Worm (Caenorhabditis elegans): ENCODE data around the gene chil-14.

Gene chil-14

ce11 chrV:1474486-1475125 is 19.7 kb downstream of the chil-14 start, which contains the start of the genes F53E2.2 and unc-60 (continued):
- TF ChIP-seq ceh-82 (tag; optimal IDR thresholded peaks at IDR 0.05) (no peak), aha-1 (tag) (peak; percentile 99), lin-1 (GFP tag; IDR thresholded peaks at IDR 0.05) (no peak), egl-43 (GFP tag; IDR thresholded peaks at IDR 0.05) (peak; percentile 74; the same call in 1 of the 2 replicates), zag-1 (tag; optimal IDR thresholded peaks at IDR 0.05) (no peak)

- TF ChIP-seq daf-12 (tag; optimal IDR thresholded peaks at IDR 0.05): no peak
- no peak for TF ChIP-seq set-16 (GFP tag; IDR thresholded peaks at IDR 0.05)
- TF ChIP-seq Y105C5A.15 (GFP tag; IDR thresholded peaks at IDR 0.05): 0 out of 2 replicates have a peak, but pooled peaks have one; percentile 16
- TF ChIP-seq attf-4 (tag; optimal IDR thresholded peaks at IDR 0.05): no peak
- peak; percentile 47; the same call in 1 of the 2 replicates for TF ChIP-seq lin-38 (GFP tag; IDR thresholded peaks at IDR 0.05)
- TF ChIP-seq nhr-11 (tag; optimal IDR thresholded peaks at IDR 0.05): no peak
- TF ChIP-seq arid-1 (GFP tag; conservative IDR thresholded peaks at IDR 0.05): peak; percentile 36; the same call in 1 of the 2 replicates
- TF ChIP-seq ceh-62 (tag; optimal IDR thresholded peaks at IDR 0.05): no peak
- no peak for TF ChIP-seq ceh-44 (GFP tag; IDR thresholded peaks at IDR 0.05)
- peak; percentile 1 for TF ChIP-seq mep-1 (tag; optimal IDR thresholded peaks at IDR 0.05)
These were observed 21.5 kb downstream of the chil-14 start for ce11 chrV:1476284-1476792.

ce11 chrV:1476841-1477240 is 22.0 kb downstream of the chil-14 start:
- no peak for TF ChIP-seq nhr-6 (tag; optimal IDR thresholded peaks at IDR 0.05)
- peak; percentile 4 for TF ChIP-seq mes-2 (tag; optimal IDR thresholded peaks at IDR 0.05; ENCODE audit: poor library complexity, severe bottlenecking)
- TF ChIP-seq set-16 (GFP tag; IDR thresholded peaks at IDR 0.05): no peak
- TF ChIP-seq ama-1 (optimal IDR thresholded peaks at IDR 0.05): peak; percentile 21

- TF ChIP-seq daf-16 (GFP tag; optimal IDR thresholded peaks at IDR 0.05) (peak in 1 of 2 experiments; percentile 1), daf-16 (tag; optimal IDR thresholded peaks at IDR 0.05) (no peak), nhr-11 (tag; optimal IDR thresholded peaks at IDR 0.05) (peak; percentile 39), F49E8.2 (tag; optimal IDR thresholded peaks at IDR 0.05; ENCODE audit: borderline replicate concordance) (no peak)
These were observed 26.0 kb downstream of the chil-14 start for ce11 chrV:1480841-1481240.

- TF ChIP-seq ctbp-1 (GFP tag; IDR thresholded peaks at IDR 0.05) (no peak), ceh-44 (GFP tag; IDR thresholded peaks at IDR 0.05) (no peak), F10B5.3 (tag; optimal IDR thresholded peaks at IDR 0.05) (no peak), nhr-10 (tag; optimal IDR thresholded peaks at IDR 0.05) (no peak), daf-19 (GFP tag; conservative IDR thresholded peaks at IDR 0.05) (no peak), madf-5 (GFP tag; IDR thresholded peaks at IDR 0.05) (no peak), dmd-8 (GFP tag; IDR thresholded peaks at IDR 0.05) (no peak), ZK546.5 (tag; optimal IDR thresholded peaks at IDR 0.05) (no peak), pqm-1 (tag; optimal IDR thresholded peaks at IDR 0.05) (no peak), ces-1 (GFP tag; optimal IDR thresholded peaks at IDR 0.05) (no peak), jun-1 (tag; optimal IDR thresholded peaks at IDR 0.05) (no peak), hlh-30 (tag; optimal IDR thresholded peaks at IDR 0.05; ENCODE audit: insufficient read depth) (no peak), lin-39 (tag; optimal IDR thresholded peaks at IDR 0.05) (no peak), ZK337.2 (GFP tag; IDR thresholded peaks at IDR 0.05) (no peak), hmg-1.1 (GFP tag; IDR thresholded peaks at IDR 0.05) (no peak), saeg-2 (GFP tag; IDR thresholded peaks at IDR 0.05) (no peak), nhr-111 (GFP tag; optimal IDR thresholded peaks at IDR 0.05) (no peak), lin-15B (tag; optimal IDR thresholded peaks at IDR 0.05) (no peak), nhr-102 (tag; optimal IDR thresholded peaks at IDR 0.05) (no peak)
These were observed 26.9 kb downstream of the chil-14 start, which contains the start of gene C38C3.4 for ce11 chrV:1481742-1482141. Gene C38C3.4, plus strand, starts transcription at chrV:1482042.
